Worm (Caenorhabditis elegans): ENCODE results near the gene Y54G11A.7.

Y54G11A.7 gene

DNA sequence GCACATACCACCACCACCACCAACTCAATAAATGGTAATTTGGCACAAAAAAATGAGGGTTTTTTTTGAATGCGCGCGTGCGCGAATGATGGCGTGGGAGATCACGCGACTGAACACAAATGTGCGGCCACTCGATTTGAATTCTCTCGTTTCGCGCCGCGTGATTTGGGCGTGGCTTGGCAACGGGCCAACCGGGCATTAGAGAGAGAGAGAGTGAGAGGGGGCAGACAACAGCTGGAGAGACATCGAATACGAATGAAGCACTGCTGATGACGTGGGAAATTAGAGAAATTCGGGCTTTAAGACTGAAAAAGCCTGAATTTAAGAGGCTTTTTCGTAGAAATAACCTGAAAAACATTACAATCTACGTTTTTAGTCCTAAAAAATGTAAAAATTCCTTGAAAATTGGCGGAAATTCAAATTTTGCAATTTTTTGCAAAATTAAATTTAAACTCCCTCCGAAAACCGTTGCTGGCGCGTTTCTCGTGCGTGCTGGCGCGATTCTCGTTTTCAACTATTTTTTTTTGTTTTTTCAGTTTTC, 45.6 kb upstream of the Y54G11A.7 start (continued):
- TF ChIP-seq unc-55 (GFP tag; optimal IDR thresholded peaks at IDR 0.05) (peak; percentile 74), nhr-11 (tag; optimal IDR thresholded peaks at IDR 0.05) (no peak), sox-4 (tag; optimal IDR thresholded peaks at IDR 0.05) (peak; percentile 11), ahr-1 (tag; optimal IDR thresholded peaks at IDR 0.05) (peak; percentile 39), ceh-24 (tag; optimal IDR thresholded peaks at IDR 0.05) (no peak), rnt-1 (tag; optimal IDR thresholded peaks at IDR 0.05) (peak; percentile 85), madf-2 (tag; optimal IDR thresholded peaks at IDR 0.05) (peak; percentile 99), hlh-15 (tag; optimal IDR thresholded peaks at IDR 0.05) (peak; percentile 18), hlh-6 (tag; optimal IDR thresholded peaks at IDR 0.05) (peak; percentile 37), pag-3 (tag; optimal IDR thresholded peaks at IDR 0.05; ENCODE audit: borderline replicate concordance) (no peak), tbx-7 (tag; optimal IDR thresholded peaks at IDR 0.05) (peak; percentile 10), dmd-4 (tag; optimal IDR thresholded peaks at IDR 0.05; ENCODE audit: borderline replicate concordance) (no peak), ceh-6 (GFP tag; optimal IDR thresholded peaks at IDR 0.05) (peak; percentile 15), T23F11.4 (GFP tag; optimal IDR thresholded peaks at IDR 0.05) (peak; percentile 26), ceh-30 (tag; optimal IDR thresholded peaks at IDR 0.05) (no peak), sdc-2 (tag; optimal IDR thresholded peaks at IDR 0.05) (peak; percentile 60), unc-3 (GFP tag; conservative IDR thresholded peaks at IDR 0.05) (no peak), unc-3 (tag; optimal IDR thresholded peaks at IDR 0.05) (peak; percentile 56), pha-4 (tag; optimal IDR thresholded peaks at IDR 0.05) (no peak), ztf-16 (tag; optimal IDR thresholded peaks at IDR 0.05) (peak; percentile 27), F13H6.1 (tag; optimal IDR thresholded peaks at IDR 0.05) (peak; percentile 64), hlh-13 (GFP tag; optimal IDR thresholded peaks at IDR 0.05) (no peak), nfya-1 (tag; optimal IDR thresholded peaks at IDR 0.05) (peak; percentile 94), lim-6 (tag; optimal IDR thresholded peaks at IDR 0.05) (no peak), fax-1 (tag; optimal IDR thresholded peaks at IDR 0.05) (peak; percentile 16), che-1 (tag; optimal IDR thresholded peaks at IDR 0.05) (peak; percentile 16), ceh-18 (tag; optimal IDR thresholded peaks at IDR 0.05) (peak; percentile 93), elt-4 (tag; optimal IDR thresholded peaks at IDR 0.05) (no peak), tbx-2 (tag; optimal IDR thresholded peaks at IDR 0.05) (peak; percentile 89), K09A11.1 (tag; optimal IDR thresholded peaks at IDR 0.05; ENCODE audit: insufficient read depth) (peak; percentile 6)

DNA sequence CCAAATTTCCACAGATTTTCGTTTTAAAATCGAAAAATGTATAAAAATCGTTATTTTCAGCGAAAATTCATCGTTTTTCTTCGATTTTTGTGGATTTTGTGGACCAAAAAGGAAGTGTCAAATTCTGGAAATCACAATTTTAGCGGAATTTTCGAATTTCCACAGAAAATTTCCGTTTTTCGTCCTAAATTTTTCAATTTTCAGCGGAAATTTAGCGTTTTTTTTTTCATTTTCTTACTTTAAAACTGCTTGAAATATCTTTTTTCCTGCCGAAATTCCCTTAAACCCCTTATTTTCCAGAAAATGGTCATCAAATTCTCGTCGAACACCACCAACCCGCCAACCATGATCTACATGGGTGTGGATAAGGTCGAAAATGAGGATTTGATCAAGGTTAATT, 45.0 kb upstream of the Y54G11A.7 start, which contains the start of gene Y54G11A.2:
Gene Y54G11A.2 (plus strand): TSS at position 301 of the 400 bp plus-strand sequence.
- TF ChIP-seq unc-55 (GFP tag; optimal IDR thresholded peaks at IDR 0.05) (no peak), ceh-30 (tag; optimal IDR thresholded peaks at IDR 0.05) (no peak), ahr-1 (tag; optimal IDR thresholded peaks at IDR 0.05) (no peak), ztf-16 (tag; optimal IDR thresholded peaks at IDR 0.05) (no peak), tbx-7 (tag; optimal IDR thresholded peaks at IDR 0.05) (no peak), npax-4 (tag; optimal IDR thresholded peaks at IDR 0.05) (no peak), hlh-15 (tag; optimal IDR thresholded peaks at IDR 0.05) (no peak), lim-6 (tag; optimal IDR thresholded peaks at IDR 0.05) (no peak), sox-2 (GFP tag; IDR thresholded peaks at IDR 0.05) (no peak), madf-2 (tag; optimal IDR thresholded peaks at IDR 0.05) (no peak), pag-3 (tag; optimal IDR thresholded peaks at IDR 0.05; ENCODE audit: borderline replicate concordance) (no peak), sdc-2 (tag; optimal IDR thresholded peaks at IDR 0.05) (no peak), T23F11.4 (GFP tag; optimal IDR thresholded peaks at IDR 0.05) (no peak)

DNA sequence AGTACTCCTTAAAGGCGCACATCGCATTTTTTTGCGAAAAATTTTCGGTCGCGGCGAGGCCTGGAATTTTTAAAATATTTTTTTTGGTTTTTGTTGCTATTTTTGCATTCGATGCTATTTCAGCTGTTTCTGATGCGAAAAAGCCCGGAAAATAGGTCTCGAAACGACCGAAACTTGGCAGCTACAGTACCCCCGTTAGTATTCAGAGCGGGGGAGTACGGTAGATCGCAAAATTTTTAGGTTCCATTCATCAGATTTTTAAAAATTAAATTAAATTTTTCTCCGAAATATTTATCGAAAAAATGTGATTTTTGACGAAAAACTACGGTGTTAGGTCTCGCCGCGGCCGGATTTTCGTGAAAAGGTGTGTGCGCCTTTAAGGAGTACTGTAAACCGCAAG, 41.3 kb upstream of the Y54G11A.7 start:
- TF ChIP-seq syd-9 (tag; optimal IDR thresholded peaks at IDR 0.05) = no peak

DNA sequence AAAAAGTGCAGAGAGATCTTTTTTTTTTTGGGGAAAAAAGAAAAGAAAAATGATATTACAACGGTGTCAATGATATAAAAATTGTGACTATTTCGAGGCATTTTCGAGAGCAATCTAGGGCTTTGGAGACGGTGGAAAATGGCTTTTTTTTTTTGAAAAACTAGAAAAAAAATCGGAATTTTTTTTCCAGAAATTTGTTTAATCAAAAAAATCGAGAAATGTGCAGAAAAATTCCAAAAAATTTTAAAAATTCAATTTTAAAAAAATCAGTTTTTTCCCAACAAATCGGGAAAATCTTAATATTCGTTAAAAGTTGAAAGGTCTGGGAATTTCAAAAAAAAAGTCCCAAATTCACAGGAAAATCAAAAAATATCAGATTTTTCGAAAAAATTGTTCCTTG, 40.3 kb upstream of the Y54G11A.7 start, which contains the start of gene Y54G11A.19:
Gene Y54G11A.19 (minus strand): TSS at position 101 of the 400 bp plus-strand sequence.
- no peak for TF ChIP-seq pqm-1 (tag; optimal IDR thresholded peaks at IDR 0.05)
- TF ChIP-seq ceh-6 (GFP tag; optimal IDR thresholded peaks at IDR 0.05) = no peak
- no peak for TF ChIP-seq lin-11 (tag; optimal IDR thresholded peaks at IDR 0.05)
- no peak for TF ChIP-seq ceh-34 (tag; optimal IDR thresholded peaks at IDR 0.05)
- no peak for TF ChIP-seq fkh-10 (GFP tag; optimal IDR thresholded peaks at IDR 0.05)
- TF ChIP-seq dmd-4 (tag; optimal IDR thresholded peaks at IDR 0.05; ENCODE audit: borderline replicate concordance) = no peak
- no peak for TF ChIP-seq ceh-14 (tag; optimal IDR thresholded peaks at IDR 0.05)
- no peak for TF ChIP-seq syd-9 (tag; optimal IDR thresholded peaks at IDR 0.05)
- TF ChIP-seq ref-2 (tag; optimal IDR thresholded peaks at IDR 0.05) = no peak
- TF ChIP-seq hlh-15 (tag; optimal IDR thresholded peaks at IDR 0.05) = no peak
- TF ChIP-seq ceh-22 (tag; optimal IDR thresholded peaks at IDR 0.05) = no peak
- no peak for TF ChIP-seq pha-2 (tag; optimal IDR thresholded peaks at IDR 0.05)
- TF ChIP-seq C08G9.2 (tag; optimal IDR thresholded peaks at IDR 0.05) = no peak
- no peak for TF ChIP-seq C38D4.7 (GFP tag; optimal IDR thresholded peaks at IDR 0.05)
- TF ChIP-seq Y22D7AL.16 (tag; optimal IDR thresholded peaks at IDR 0.05) = no peak
- no peak for TF ChIP-seq gmeb-2 (tag; optimal IDR thresholded peaks at IDR 0.05)
- TF ChIP-seq unc-55 (GFP tag; optimal IDR thresholded peaks at IDR 0.05) = no peak

Measured in whole organism, late embryonic.